Worm (Caenorhabditis elegans) whole organism, young adult: ENCODE measurements around the gene H10D18.5.

ENCODE experiments used
- B0019.2 ChIP-seq: fragments of 200-800 bp; sonication (Bioruptor generic); conservative IDR thresholded peaks from 2 replicates; pipeline ENCODE4 v1.3.6; 2022; ENCODE audit warnings: missing genetic modification reagents, missing genetic modification characterization, missing compliant biosample characterization
- B0261.1 ChIP-seq: sonication (generic microtip); optimal IDR thresholded peaks from 2 replicates; lab custom pipeline; 2016; ENCODE audit warnings: mild to moderate bottlenecking, missing genetic modification characterization, moderate library complexity, missing compliant biosample characterization
- C06A6.2 ChIP-seq: fragments of 200-800 bp; sonication (Bioruptor generic); conservative IDR thresholded peaks from 2 replicates; pipeline ENCODE4 v1.3.6; 2022; ENCODE audit warnings: missing genetic modification characterization, missing compliant biosample characterization
- F10E7.11 ChIP-seq: sonication (generic microtip); optimal IDR thresholded peaks from 2 replicates; lab custom pipeline; 2017; ENCODE audit warnings: mild to moderate bottlenecking, missing genetic modification characterization, moderate library complexity, missing compliant biosample characterization
- F37B4.10 ChIP-seq: fragments of 200-800 bp; sonication (Bioruptor generic); IDR thresholded peaks from 2 replicates; pipeline ENCODE4 v1.3.6; 2022; ENCODE audit warnings: missing genetic modification characterization, missing compliant biosample characterization
- F57A8.1 ChIP-seq: fragments of 200-800 bp; sonication (Bioruptor generic); optimal IDR thresholded peaks from 2 replicates; lab custom pipeline; 2018; ENCODE audit warnings: mild to moderate bottlenecking, missing genetic modification characterization, moderate library complexity, missing compliant biosample characterization
- Y56A3A.18 ChIP-seq: fragments of 200-800 bp; sonication (Bioruptor generic); IDR thresholded peaks from 2 replicates; pipeline ENCODE4 v1.3.6; 2022; ENCODE audit warnings: missing genetic modification reagents, missing genetic modification characterization, missing compliant biosample characterization
- ama-1 ChIP-seq, 3 experiments: fragments of 150-350 bp in 1 of 3; sonication (generic microtip) in 2 of 3; optimal IDR thresholded peaks; 2 replicates each; lab custom pipeline; 2014 to 2018; ENCODE audit warnings: missing biosample characterization in 2 of 3, missing genetic modification characterization in 2 of 3, missing genetic modification reagents in 2 of 3
- attf-5 ChIP-seq: fragments of 200-800 bp; sonication (Bioruptor generic); optimal IDR thresholded peaks from 2 replicates; lab custom pipeline; 2018; ENCODE audit warnings: mild to moderate bottlenecking, missing genetic modification characterization, missing compliant biosample characterization
- bed-2 ChIP-seq: fragments of 200-800 bp; sonication (Bioruptor generic); IDR thresholded peaks from 2 replicates; pipeline ENCODE4 v1.3.6; 2022; ENCODE audit warnings: missing genetic modification reagents, missing genetic modification characterization, missing compliant biosample characterization
- ceh-100 ChIP-seq: fragments of 200-800 bp; sonication (Bioruptor generic); IDR thresholded peaks from 2 replicates; pipeline ENCODE4 v1.3.6; 2022; ENCODE audit warnings: missing genetic modification reagents, missing genetic modification characterization, missing compliant biosample characterization
- ceh-27 ChIP-seq: fragments of 200-800 bp; sonication (Bioruptor generic); optimal IDR thresholded peaks from 2 replicates; lab custom pipeline; 2018; ENCODE audit warnings: mild to moderate bottlenecking, missing genetic modification characterization, moderate library complexity, missing compliant biosample characterization
- ceh-91 ChIP-seq: fragments of 200-800 bp; sonication (Bioruptor generic); IDR thresholded peaks from 2 replicates; pipeline ENCODE4 v1.3.6; 2022; ENCODE audit warnings: missing genetic modification reagents, missing genetic modification characterization, missing compliant biosample characterization
- dpff-1 ChIP-seq: sonication (generic microtip); optimal IDR thresholded peaks from 2 replicates; lab custom pipeline; 2017; ENCODE audit warnings: mild to moderate bottlenecking, missing genetic modification characterization, missing compliant biosample characterization
- egl-44 ChIP-seq: fragments of 200-800 bp; sonication (Bioruptor generic); IDR thresholded peaks from 2 replicates; pipeline ENCODE4 v1.3.6; 2022; ENCODE audit warnings: missing genetic modification reagents, missing genetic modification characterization, missing compliant biosample characterization
- egrh-3 ChIP-seq: fragments of 200-800 bp; sonication (Bioruptor generic); IDR thresholded peaks from 2 replicates; pipeline ENCODE4 v1.3.6; 2022; ENCODE audit warnings: missing genetic modification reagents, missing genetic modification characterization, missing compliant biosample characterization
- fkh-3 ChIP-seq: sonication (generic microtip); optimal IDR thresholded peaks from 2 replicates; lab custom pipeline; 2016; ENCODE audit warnings: mild to moderate bottlenecking, missing genetic modification characterization, missing compliant biosample characterization
- him-1 ChIP-seq: sonication (generic microtip); optimal IDR thresholded peaks from 2 replicates; lab custom pipeline; 2016; ENCODE audit warnings: missing genotype, missing genetic modification reagents, missing genetic modification characterization, missing compliant biosample characterization
- hlh-26 ChIP-seq: fragments of 200-800 bp; sonication (Bioruptor generic); conservative IDR thresholded peaks from 2 replicates; pipeline ENCODE4 v1.3.6; 2022; ENCODE audit warnings: missing genetic modification reagents, missing genetic modification characterization, missing compliant biosample characterization
- let-526 ChIP-seq: fragments of 200-800 bp; sonication (Bioruptor generic); IDR thresholded peaks from 2 replicates; pipeline ENCODE4 v1.3.6; 2022; ENCODE audit warnings: missing genetic modification reagents, missing genetic modification characterization, missing compliant biosample characterization
- let-607 ChIP-seq, 2 experiments: fragments of 200-800 bp in 1 of 2; sonication (Bioruptor generic) in 1 of 2; sonication (generic microtip) in 1 of 2; optimal IDR thresholded peaks; 2 replicates each; lab custom pipeline; 2016 to 2018; ENCODE audit warnings: mild to moderate bottlenecking in 2 of 2, missing compliant biosample characterization in 2 of 2, missing genetic modification characterization in 2 of 2, moderate library complexity in 2 of 2, missing genotype in 1 of 2
- lin-54 ChIP-seq: fragments of 200-800 bp; sonication (Bioruptor generic); optimal IDR thresholded peaks from 2 replicates; lab custom pipeline; 2018; ENCODE audit warnings: mild to moderate bottlenecking, missing genetic modification characterization, missing compliant biosample characterization
- lir-1 ChIP-seq: fragments of 200-800 bp; sonication (Bioruptor generic); conservative IDR thresholded peaks from 2 replicates; pipeline ENCODE4 v1.3.6; 2022; ENCODE audit warnings: missing genetic modification reagents, missing genetic modification characterization, missing compliant biosample characterization
- lsy-27 ChIP-seq: sonication (generic microtip); optimal IDR thresholded peaks from 2 replicates; lab custom pipeline; 2017; ENCODE audit warnings: missing genetic modification characterization, mild to moderate bottlenecking, missing compliant biosample characterization, antibody characterized with exemption, missing genotype, borderline replicate concordance; ENCODE audit not compliant: insufficient read depth
- madf-10 ChIP-seq: sonication (generic microtip); optimal IDR thresholded peaks from 2 replicates; lab custom pipeline; 2016; ENCODE audit warnings: mild to moderate bottlenecking, missing genetic modification characterization, missing compliant biosample characterization
- madf-3 ChIP-seq: fragments of 200-800 bp; sonication (Bioruptor generic); IDR thresholded peaks from 2 replicates; pipeline ENCODE4 v1.3.6; 2022; ENCODE audit warnings: missing genetic modification reagents, missing genetic modification characterization, missing compliant biosample characterization
- nhr-27 ChIP-seq: fragments of 200-800 bp; sonication (Bioruptor generic); optimal IDR thresholded peaks from 2 replicates; lab custom pipeline; 2018; ENCODE audit warnings: mild to moderate bottlenecking, missing genetic modification characterization, moderate library complexity, missing compliant biosample characterization
- rcor-1 ChIP-seq: fragments of 200-800 bp; sonication (Bioruptor generic); IDR thresholded peaks from 2 replicates; pipeline ENCODE4 v1.3.6; 2022; ENCODE audit warnings: missing genetic modification reagents, missing genetic modification characterization, missing compliant biosample characterization
- rpc-1 ChIP-seq, 2 experiments: fragments of 150-350 bp in 1 of 2; sonication (generic microtip) in 1 of 2; optimal IDR thresholded peaks; 2 replicates each; lab custom pipeline; 2014 to 2018; ENCODE audit warnings: missing biosample characterization in 1 of 2, missing genetic modification characterization in 1 of 2, missing genetic modification reagents in 1 of 2, missing genotype in 1 of 2
- sea-2 ChIP-seq: fragments of 200-800 bp; sonication (Bioruptor generic); IDR thresholded peaks from 2 replicates; pipeline ENCODE4 v1.3.6; 2022; ENCODE audit warnings: missing genetic modification characterization, missing compliant biosample characterization
- snpc-1.1 ChIP-seq: sonication (generic microtip); optimal IDR thresholded peaks from 2 replicates; lab custom pipeline; 2017; ENCODE audit warnings: missing genetic modification characterization, mild to moderate bottlenecking, missing compliant biosample characterization, antibody characterized with exemption, moderate library complexity, missing genotype, missing genetic modification reagents; ENCODE audit not compliant: insufficient read depth
- snpc-1.3 ChIP-seq: sonication (generic microtip); optimal IDR thresholded peaks from 2 replicates; lab custom pipeline; 2017; ENCODE audit warnings: missing genetic modification characterization, mild to moderate bottlenecking, missing compliant biosample characterization, antibody characterized with exemption, moderate library complexity, missing genotype, missing genetic modification reagents; ENCODE audit not compliant: insufficient read depth
- snpc-3.4 ChIP-seq: sonication (generic microtip); optimal IDR thresholded peaks from 2 replicates; lab custom pipeline; 2017; ENCODE audit warnings: missing genetic modification characterization, mild to moderate bottlenecking, missing compliant biosample characterization, antibody characterized with exemption, moderate library complexity, missing genotype, missing genetic modification reagents
- sptf-2 ChIP-seq: fragments of 200-800 bp; sonication (Bioruptor generic); optimal IDR thresholded peaks from 2 replicates; lab custom pipeline; 2018; ENCODE audit warnings: mild to moderate bottlenecking, missing genetic modification characterization, missing compliant biosample characterization
- xnd-1 ChIP-seq: sonication (generic microtip); optimal IDR thresholded peaks from 2 replicates; lab custom pipeline; 2016; ENCODE audit warnings: missing genotype, missing genetic modification reagents, missing genetic modification characterization, missing compliant biosample characterization
- ztf-18 ChIP-seq: sonication (generic microtip); optimal IDR thresholded peaks from 2 replicates; lab custom pipeline; 2016; ENCODE audit warnings: missing genotype, mild to moderate bottlenecking, missing genetic modification characterization, missing compliant biosample characterization
- ztf-26 ChIP-seq: sonication (generic microtip); optimal IDR thresholded peaks from 2 replicates; lab custom pipeline; 2017; ENCODE audit warnings: missing genetic modification characterization, missing compliant biosample characterization

The H10D18.5 gene

DNA sequence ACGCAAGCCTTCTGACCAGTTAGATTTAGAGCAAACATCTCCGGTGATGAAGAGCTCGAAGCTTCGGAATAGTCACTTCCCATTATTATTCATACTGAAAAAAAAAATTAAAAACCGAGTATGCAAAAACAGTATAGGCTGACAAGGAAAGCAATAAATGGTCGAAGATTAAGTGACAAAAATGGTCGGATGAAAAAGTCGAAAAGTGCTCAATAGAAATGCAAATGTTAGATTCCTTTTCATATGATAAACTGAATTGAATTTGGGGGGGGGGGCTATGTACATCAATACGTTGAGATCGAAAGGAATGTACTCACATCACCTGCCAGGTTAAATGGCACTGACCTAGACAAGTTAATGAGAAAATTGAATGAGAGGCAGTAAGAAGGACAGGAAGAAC is 31.3 kb upstream of the H10D18.5 start, which contains the start of gene nhr-187:
Gene nhr-187 (minus strand): TSS at position 101 of the 400 bp plus-strand sequence.
- TF ChIP-seq rpc-1 (optimal IDR thresholded peaks at IDR 0.05; lab: Kevin White, UChicago) = no peak
- TF ChIP-seq rpc-1 (tag; optimal IDR thresholded peaks at IDR 0.05; lab: Kevin White, UChicago) = no peak
- TF ChIP-seq egrh-3 (GFP tag; lab: Robert Waterston, UW) = no peak
- TF ChIP-seq snpc-1.3 = no peak
- no peak for TF ChIP-seq ceh-100
- TF ChIP-seq let-526 (GFP tag; lab: Robert Waterston, UW) = no peak

DNA sequence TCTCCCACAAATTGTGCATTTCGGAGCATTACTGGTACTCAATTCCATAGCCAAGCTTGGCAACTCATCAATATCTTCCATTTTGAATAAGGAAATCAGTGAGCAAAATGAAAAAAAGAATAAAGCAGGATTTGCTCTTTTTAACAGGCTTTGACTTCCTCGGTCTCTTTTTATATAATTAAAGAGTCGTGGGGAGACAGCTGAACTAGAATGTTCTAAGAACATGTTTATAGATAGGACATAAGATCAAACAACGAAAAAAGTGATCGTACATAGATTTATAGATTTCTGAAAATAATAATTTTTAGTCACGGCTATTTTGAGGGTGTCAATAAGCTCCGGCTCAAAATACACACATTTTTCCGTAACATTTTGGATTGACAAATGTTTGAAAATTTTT is 28.6 kb upstream of the H10D18.5 start, which contains the start of gene nhr-189:
Gene nhr-189 (minus strand): TSS at position 121 of the 400 bp plus-strand sequence.
- no peak for TF ChIP-seq xnd-1 (tag; lab: Kevin White, UChicago)
- no peak for TF ChIP-seq sptf-2
- TF ChIP-seq rcor-1 (GFP tag; lab: Robert Waterston, UW) = no peak
- no peak for TF ChIP-seq snpc-1.1 (tag; lab: Kevin White, UChicago)
- TF ChIP-seq bed-2 (GFP tag; lab: Robert Waterston, UW) = no peak
- no peak for TF ChIP-seq lir-1
- no peak for TF ChIP-seq snpc-3.4 (tag; lab: Kevin White, UChicago)
- no peak for TF ChIP-seq Y56A3A.18 (GFP tag; lab: Robert Waterston, UW)
- TF ChIP-seq ama-1 (optimal IDR thresholded peaks at IDR 0.05; lab: Kevin White, UChicago) = no peak
- TF ChIP-seq ama-1 (GFP tag; optimal IDR thresholded peaks at IDR 0.05; lab: Kevin White, UChicago) = no peak
- no peak for TF ChIP-seq madf-10 (tag; lab: Kevin White, UChicago)
- TF ChIP-seq egrh-3 (GFP tag; lab: Robert Waterston, UW) = no peak
- no peak for TF ChIP-seq ztf-26 (tag; lab: Kevin White, UChicago)
- no peak for TF ChIP-seq sea-2 (GFP tag; lab: Robert Waterston, UW)
- TF ChIP-seq hlh-26 (GFP tag; lab: Robert Waterston, UW) = no peak
- TF ChIP-seq B0019.2 (GFP tag; lab: Robert Waterston, UW) = no peak

DNA sequence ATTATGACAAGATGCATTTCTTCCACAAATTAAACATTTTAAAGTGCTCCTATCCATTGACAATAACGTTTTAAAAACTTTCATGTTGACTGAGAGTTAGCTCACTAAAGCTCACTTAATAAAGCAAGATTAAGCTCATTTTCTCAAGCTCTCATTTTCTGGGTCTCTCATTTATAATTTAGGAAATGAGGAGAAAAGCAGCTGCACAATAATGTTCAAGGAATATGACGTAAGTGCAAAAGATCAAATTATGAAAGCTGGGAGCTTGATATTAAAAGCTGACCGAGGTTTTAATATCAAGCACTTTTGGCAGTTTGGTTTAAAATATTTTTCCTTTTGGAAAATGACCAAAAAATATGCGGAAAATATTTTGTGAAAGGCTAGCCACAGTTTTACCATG is 26.3 kb upstream of the H10D18.5 start, which contains the start of gene nhr-188:
Gene nhr-188 (minus strand): TSS at position 84 of the 400 bp plus-strand sequence.
- TF ChIP-seq C06A6.2 (GFP tag; lab: Robert Waterston, UW) = no peak
- TF ChIP-seq B0261.1 (tag; lab: Kevin White, UChicago) = no peak
- no peak for TF ChIP-seq fkh-3
- no peak for TF ChIP-seq madf-3 (GFP tag; lab: Robert Waterston, UW)
- TF ChIP-seq F57A8.1 (GFP tag; lab: Kevin White, UChicago) = no peak
- TF ChIP-seq him-1 = no peak
- TF ChIP-seq nhr-27 = no peak

DNA sequence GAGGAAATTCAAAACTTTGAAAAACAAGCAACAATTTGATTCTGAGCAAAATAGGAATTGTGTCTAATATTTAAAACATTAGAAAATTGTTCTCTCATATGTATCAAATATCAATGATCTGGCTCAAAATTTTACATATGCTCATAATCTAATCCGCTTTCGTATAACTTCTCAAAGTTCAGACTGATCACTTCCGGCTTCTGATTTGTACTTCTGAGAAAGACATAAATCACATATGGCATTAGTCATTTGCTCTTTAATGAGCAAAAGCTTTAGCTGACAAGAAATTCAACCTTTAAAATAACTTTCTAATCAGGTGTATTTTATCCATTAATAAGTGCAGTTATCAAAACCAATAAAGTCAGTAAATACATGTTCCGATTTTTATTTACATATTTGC is 24.4 kb upstream of the H10D18.5 start:
- no peak for TF ChIP-seq egl-44
- no peak for TF ChIP-seq dpff-1 (tag; lab: Kevin White, UChicago)
- TF ChIP-seq hlh-26 (GFP tag; lab: Robert Waterston, UW) = no peak
- TF ChIP-seq rpc-1 (optimal IDR thresholded peaks at IDR 0.05; lab: Kevin White, UChicago) = no peak
- no peak for TF ChIP-seq rpc-1 (tag; optimal IDR thresholded peaks at IDR 0.05; lab: Kevin White, UChicago)
- no peak for TF ChIP-seq lin-54
- no peak for TF ChIP-seq let-607 (tag; optimal IDR thresholded peaks at IDR 0.05; lab: Kevin White, UChicago)
- TF ChIP-seq ceh-91 (GFP tag; lab: Robert Waterston, UW) = no peak

DNA sequence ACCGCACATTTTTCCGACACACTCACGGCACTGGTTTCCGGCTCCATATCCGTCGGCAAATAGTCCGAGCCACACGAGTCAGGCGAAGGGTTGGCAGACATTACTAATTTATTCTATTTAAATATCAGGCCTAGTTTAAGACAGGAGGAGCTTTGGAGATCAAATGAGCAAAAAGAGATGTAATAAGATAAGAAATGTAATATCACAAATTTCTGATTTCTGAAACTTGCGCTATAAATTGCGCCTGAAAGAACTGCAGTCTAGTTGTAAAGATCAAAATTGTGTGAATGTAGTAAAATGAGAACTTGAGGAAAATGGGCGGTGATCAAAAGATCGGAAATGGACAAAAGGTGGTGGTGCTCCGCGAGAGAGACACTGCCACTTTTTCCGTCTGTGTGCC is 23.3 kb upstream of the H10D18.5 start, which contains the start of gene nhr-186:
Gene nhr-186 (minus strand): TSS at position 101 of the 400 bp plus-strand sequence.
- no peak for TF ChIP-seq F37B4.10 (GFP tag; lab: Robert Waterston, UW)
- no peak for TF ChIP-seq lsy-27 (tag; lab: Kevin White, UChicago)
- no peak for TF ChIP-seq attf-5 (GFP tag; lab: Kevin White, UChicago)
- TF ChIP-seq ceh-27 (GFP tag; lab: Kevin White, UChicago) = no peak
- TF ChIP-seq F10E7.11 (tag; lab: Kevin White, UChicago) = no peak
- no peak for TF ChIP-seq ztf-18 (tag; lab: Kevin White, UChicago)
- TF ChIP-seq, all 124 proteins: peak for 0
